Fruit fly (Drosophila melanogaster) whole organism, embryonic: Measurements from ENCODE around the gene Clc.

Source experiments
- Awh ChIP-seq: fragments of 200-800 bp; sonication (Bioruptor generic); IDR thresholded peaks from 2 replicates; pipeline ENCODE4, ENCODE4 v1.3.6; 2022; ENCODE audit warnings: missing biosample characterization, missing genetic modification characterization
- CG10274 ChIP-seq: fragments of 200-800 bp; sonication (Bioruptor generic); optimal IDR thresholded peaks from 3 replicates; lab custom pipeline; 2017; ENCODE audit warnings: missing biosample characterization, mild to moderate bottlenecking, missing genetic modification characterization
- CG11093 ChIP-seq: fragments of 200-800 bp; sonication (Bioruptor generic); IDR thresholded peaks from 3 replicates; pipeline ENCODE4 v1.3.6; 2022; ENCODE audit warnings: missing biosample characterization, missing genetic modification characterization
- CG11456 ChIP-seq: fragments of 200-800 bp; sonication (Bioruptor generic); IDR thresholded peaks from 3 replicates; pipeline ENCODE4 v1.3.6; 2022; ENCODE audit warnings: missing biosample characterization, missing genetic modification characterization
- CG12155 ChIP-seq: fragments of 200-800 bp; sonication (Bioruptor generic); optimal IDR thresholded peaks from 3 replicates; lab custom pipeline; 2016; ENCODE audit warnings: missing biosample characterization, missing genetic modification characterization
- CG12299 ChIP-seq: fragments of 200-800 bp; sonication (Bioruptor generic); optimal IDR thresholded peaks from 2 replicates; lab custom pipeline; 2018; ENCODE audit warnings: missing biosample characterization, mild to moderate bottlenecking, missing genetic modification characterization
- CG13123 ChIP-seq: fragments of 200-800 bp; sonication (Bioruptor generic); optimal IDR thresholded peaks from 2 replicates; lab custom pipeline; 2016; ENCODE audit warnings: missing biosample characterization, missing genetic modification characterization
- CG14710 ChIP-seq: fragments of 200-800 bp; sonication (Bioruptor generic); optimal IDR thresholded peaks from 3 replicates; lab custom pipeline; 2019; ENCODE audit warnings: missing biosample characterization, mild to moderate bottlenecking, missing genetic modification characterization, moderate library complexity
- CG16863 ChIP-seq: fragments of 200-800 bp; sonication (Bioruptor generic); optimal IDR thresholded peaks from 3 replicates; lab custom pipeline; 2016; ENCODE audit warnings: missing biosample characterization, missing genetic modification characterization
- CG17385 ChIP-seq: fragments of 200-800 bp; sonication (Bioruptor generic); optimal IDR thresholded peaks from 3 replicates; lab custom pipeline; 2018; ENCODE audit warnings: missing biosample characterization, mild to moderate bottlenecking, missing genetic modification characterization
- CG17568 ChIP-seq: fragments of 200-800 bp; sonication (Bioruptor generic); optimal IDR thresholded peaks from 2 replicates; lab custom pipeline; 2018; ENCODE audit warnings: missing biosample characterization, mild to moderate bottlenecking, missing genetic modification characterization, moderate library complexity
- CG18262 ChIP-seq: fragments of 200-800 bp; optimal IDR thresholded peaks from 3 replicates; lab custom pipeline; 2019; ENCODE audit warnings: missing biosample characterization, mild to moderate bottlenecking, missing genetic modification characterization, moderate library complexity
- CG2875 ChIP-seq: fragments of 200-800 bp; sonication (Bioruptor generic); optimal IDR thresholded peaks from 2 replicates; lab custom pipeline; 2017; ENCODE audit warnings: missing biosample characterization, mild to moderate bottlenecking, missing genetic modification characterization, missing genetic modification reagents
- CG3726 ChIP-seq: fragments of 200-800 bp; sonication (Bioruptor generic); IDR thresholded peaks from 3 replicates; pipeline ENCODE4, ENCODE4 v1.3.6; 2022; ENCODE audit warnings: missing biosample characterization, missing genetic modification characterization
- CG4360 ChIP-seq: fragments of 200-800 bp; sonication (Bioruptor generic); IDR thresholded peaks from 2 replicates; pipeline ENCODE4 v1.3.6; 2022; ENCODE audit warnings: missing biosample characterization, missing genetic modification characterization
- CG43689 ChIP-seq: fragments of 200-800 bp; sonication (Bioruptor generic); IDR thresholded peaks from 2 replicates; pipeline ENCODE4 v1.3.6; 2022; ENCODE audit warnings: missing biosample characterization, missing genetic modification characterization
- CG8281 ChIP-seq: fragments of 200-800 bp; sonication (Bioruptor generic); optimal IDR thresholded peaks from 2 replicates; lab custom pipeline; 2018; ENCODE audit warnings: missing biosample characterization, mild to moderate bottlenecking, missing genetic modification characterization, moderate library complexity
- CG9609 ChIP-seq: fragments of 200-800 bp; sonication (Bioruptor generic); optimal IDR thresholded peaks from 3 replicates; lab custom pipeline; 2016; ENCODE audit warnings: missing biosample characterization, missing genetic modification characterization
- CG9876 ChIP-seq: fragments of 200-800 bp; sonication (Bioruptor generic); optimal IDR thresholded peaks from 2 replicates; lab custom pipeline; 2016; ENCODE audit warnings: missing biosample characterization, missing genetic modification characterization
- Chrac-16 ChIP-seq: fragments of 200-800 bp; sonication (Bioruptor generic); optimal IDR thresholded peaks from 3 replicates; lab custom pipeline; 2016; ENCODE audit warnings: missing biosample characterization, missing genetic modification characterization
- CkIIα-i1 ChIP-seq: fragments of 200-800 bp; sonication (Bioruptor generic); IDR thresholded peaks from 2 replicates; pipeline ENCODE4 v1.3.6; 2022; ENCODE audit warnings: missing biosample characterization, missing genetic modification characterization
- D19B ChIP-seq: fragments of 200-800 bp; sonication (Bioruptor generic); optimal IDR thresholded peaks from 2 replicates; lab custom pipeline; 2017; ENCODE audit warnings: missing biosample characterization, mild to moderate bottlenecking, missing genetic modification characterization
- Deaf1 ChIP-seq: fragments of 200-800 bp; optimal IDR thresholded peaks from 3 replicates; lab custom pipeline; 2019; ENCODE audit warnings: missing biosample characterization, mild to moderate bottlenecking, missing genetic modification characterization, moderate library complexity
- Dref ChIP-seq: fragments of 200-800 bp; sonication (Bioruptor generic); IDR thresholded peaks from 2 replicates; pipeline ENCODE4 v1.3.6; 2022; ENCODE audit warnings: missing biosample characterization, missing genetic modification characterization
- Ets65A ChIP-seq: fragments of 200-800 bp; sonication (Bioruptor generic); peaks from one replicate; lab custom pipeline; 2016; ENCODE audit warnings: missing biosample characterization, missing genetic modification characterization
- Ets97D ChIP-seq: fragments of 200-800 bp; sonication (Bioruptor generic); optimal IDR thresholded peaks from 3 replicates; lab custom pipeline; 2016; ENCODE audit warnings: missing biosample characterization, missing genetic modification characterization
- HLH3B ChIP-seq: fragments of 200-800 bp; sonication (Bioruptor generic); IDR thresholded peaks from 2 replicates; pipeline ENCODE4 v1.3.6; 2022; ENCODE audit warnings: missing biosample characterization, missing genetic modification characterization
- NFAT ChIP-seq: fragments of 200-800 bp; sonication (Bioruptor generic); IDR thresholded peaks from 2 replicates; pipeline ENCODE4 v1.3.6; 2022; ENCODE audit warnings: missing biosample characterization, missing genetic modification characterization
- bowl ChIP-seq: fragments of 200-800 bp; sonication (Bioruptor generic); IDR thresholded peaks from 2 replicates; pipeline ENCODE4 v1.3.6; 2022; ENCODE audit warnings: missing biosample characterization, missing genetic modification characterization
- br ChIP-seq: fragments of >200 bp; optimal IDR thresholded peaks from 2 replicates; lab custom pipeline; 2017
- cg ChIP-seq: fragments of 200-800 bp; sonication (Bioruptor generic); optimal IDR thresholded peaks from 3 replicates; lab custom pipeline; 2019; ENCODE audit warnings: missing biosample characterization, mild to moderate bottlenecking, missing genetic modification characterization, moderate library complexity
- chn ChIP-seq: fragments of 200-800 bp; sonication (Bioruptor generic); optimal IDR thresholded peaks from 2 replicates; lab custom pipeline; 2016; ENCODE audit warnings: missing biosample characterization, missing genetic modification characterization
- dati ChIP-seq: fragments of 200-800 bp; sonication (Bioruptor generic); IDR thresholded peaks from 2 replicates; pipeline ENCODE4 v1.3.6; 2022; ENCODE audit warnings: missing biosample characterization, missing genetic modification characterization
- disco-r ChIP-seq: fragments of 200-800 bp; sonication (Bioruptor generic); optimal IDR thresholded peaks from 2 replicates; lab custom pipeline; 2016; ENCODE audit warnings: missing biosample characterization, missing genetic modification characterization
- ems ChIP-seq: fragments of 200-800 bp; sonication (Bioruptor generic); optimal IDR thresholded peaks from 3 replicates; lab custom pipeline; 2016; ENCODE audit warnings: missing biosample characterization, missing genetic modification characterization
- eyg ChIP-seq: fragments of 200-800 bp; sonication (Bioruptor generic); optimal IDR thresholded peaks from 3 replicates; lab custom pipeline; 2016; ENCODE audit warnings: missing biosample characterization, missing genetic modification characterization
- grau ChIP-seq: fragments of 200-800 bp; optimal IDR thresholded peaks from 3 replicates; lab custom pipeline; 2019; ENCODE audit warnings: missing biosample characterization, mild to moderate bottlenecking, missing genetic modification characterization, moderate library complexity
- gsb ChIP-seq: fragments of 200-800 bp; sonication (Bioruptor generic); IDR thresholded peaks from 2 replicates; pipeline ENCODE4 v1.3.6; 2022; ENCODE audit warnings: missing biosample characterization, missing genetic modification characterization
- kay ChIP-seq: fragments of 200-800 bp; sonication (Bioruptor generic); optimal IDR thresholded peaks from 2 replicates; lab custom pipeline; 2016; ENCODE audit warnings: missing biosample characterization, missing genetic modification characterization
- maf-S ChIP-seq: fragments of 200-800 bp; sonication (Bioruptor generic); optimal IDR thresholded peaks from 2 replicates; lab custom pipeline; 2016; ENCODE audit warnings: missing biosample characterization, missing genetic modification characterization
- nerfin-1 ChIP-seq: fragments of 200-800 bp; sonication (Bioruptor generic); optimal IDR thresholded peaks from 3 replicates; lab custom pipeline; 2019; ENCODE audit warnings: missing biosample characterization, mild to moderate bottlenecking, missing genetic modification characterization, moderate library complexity
- nom ChIP-seq: fragments of 200-800 bp; sonication (Bioruptor generic); optimal IDR thresholded peaks from 2 replicates; lab custom pipeline; 2017; ENCODE audit warnings: missing biosample characterization, missing genetic modification characterization, mild to moderate bottlenecking, moderate library complexity, missing genetic modification reagents
- odd ChIP-seq: fragments of 200-800 bp; sonication (Bioruptor generic); optimal IDR thresholded peaks from 2 replicates; lab custom pipeline; 2017; ENCODE audit warnings: missing biosample characterization, mild to moderate bottlenecking, missing genetic modification characterization
- pan ChIP-seq, 4 experiments: fragments of >200 bp in 3 of 4; fragments of 200-800 bp in 1 of 4; sonication (Bioruptor generic) in 1 of 4; optimal IDR thresholded peaks in 3 of 4; IDR thresholded peaks in 1 of 4; 2 replicates each; pipeline versions ENCODE4 v1.3.6 to Lab custom; 2017 to 2022; ENCODE audit warnings: missing biosample characterization in 2 of 4, missing genetic modification characterization in 2 of 4, mixed read lengths in 1 of 4
- pb ChIP-seq: fragments of 200-800 bp; sonication (Bioruptor generic); optimal IDR thresholded peaks from 3 replicates; lab custom pipeline; 2016; ENCODE audit warnings: missing biosample characterization, missing genetic modification characterization
- pita ChIP-seq: fragments of 200-800 bp; sonication (Bioruptor generic); optimal IDR thresholded peaks from 2 replicates; lab custom pipeline; 2017; ENCODE audit warnings: missing biosample characterization, mild to moderate bottlenecking, missing genetic modification characterization
- psq ChIP-seq: fragments of 200-800 bp; sonication (Bioruptor generic); optimal IDR thresholded peaks from 2 replicates; lab custom pipeline; 2017; ENCODE audit warnings: missing biosample characterization, missing genetic modification characterization
- pzg ChIP-seq: fragments of 200-800 bp; sonication (Bioruptor generic); optimal IDR thresholded peaks from 3 replicates; lab custom pipeline; 2018; ENCODE audit warnings: missing biosample characterization, mild to moderate bottlenecking, missing genetic modification characterization, moderate library complexity
- salm ChIP-seq: fragments of 200-800 bp; sonication (Bioruptor generic); optimal IDR thresholded peaks from 2 replicates; lab custom pipeline; 2018; ENCODE audit warnings: missing biosample characterization, mild to moderate bottlenecking, missing genetic modification characterization
- stc ChIP-seq: fragments of 200-800 bp; sonication (Bioruptor generic); IDR thresholded peaks from 2 replicates; pipeline ENCODE4 v1.3.6; 2022; ENCODE audit warnings: missing biosample characterization, missing genetic modification characterization
- vfl ChIP-seq: fragments of 200-800 bp; sonication (Bioruptor generic); optimal IDR thresholded peaks from 2 replicates; lab custom pipeline; 2016; ENCODE audit warnings: missing biosample characterization, missing genetic modification characterization
- wek ChIP-seq: fragments of 200-800 bp; sonication (Bioruptor generic); optimal IDR thresholded peaks from 3 replicates; lab custom pipeline; 2018; ENCODE audit warnings: missing biosample characterization, mild to moderate bottlenecking, missing genetic modification characterization, moderate library complexity

The Clc gene

DNA sequence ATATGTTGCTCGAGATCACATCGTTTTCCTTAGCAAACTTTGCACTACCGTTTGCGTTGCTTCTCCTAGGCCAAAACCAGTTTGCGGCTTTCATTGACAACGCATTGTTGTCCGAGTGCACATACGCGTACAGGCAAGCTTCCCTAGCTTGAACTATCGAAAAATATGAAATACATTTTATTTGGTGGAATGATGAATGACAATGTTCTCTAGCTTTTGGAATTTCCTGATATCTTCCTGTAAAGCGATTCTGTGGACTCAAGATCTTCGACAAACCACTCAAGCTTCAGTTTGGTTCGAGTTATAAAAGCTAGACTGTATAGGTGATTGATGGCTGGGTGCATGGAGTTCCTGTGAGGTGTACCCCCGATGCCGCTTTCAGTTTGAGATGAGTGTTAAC is 45.0 kb upstream of the Clc start (continued):
- TF ChIP-seq Dref (GFP tag; lab: Robert Waterston, UW) = no peak
- TF ChIP-seq CG11456 (GFP tag; lab: Robert Waterston, UW) = 0 out of 3 replicates have a peak, but pooled peaks have one; percentile 50
- no peak for TF ChIP-seq cg (GFP tag; lab: Kevin White, UChicago)
- TF ChIP-seq CG12299 (tag; lab: Kevin White, UChicago) = no peak
- TF ChIP-seq vfl (GFP tag; lab: Kevin White, UChicago) = no peak
- TF ChIP-seq CG12155 (GFP tag; lab: Kevin White, UChicago) = no peak
- peak; percentile 69; the same call in 1 of the 2 replicates for TF ChIP-seq HLH3B (GFP tag; lab: Robert Waterston, UW)
- TF ChIP-seq bowl (GFP tag; lab: Robert Waterston, UW) = no peak
- TF ChIP-seq salm (tag; lab: Kevin White, UChicago) = peak; percentile 56
- TF ChIP-seq CG11093 (GFP tag; lab: Robert Waterston, UW) = peak; percentile 58; the same call in 1 of the 3 replicates
- TF ChIP-seq Ets65A (GFP tag; lab: Kevin White, UChicago) = peak; percentile 55
- no peak for TF ChIP-seq nerfin-1 (tag; lab: Kevin White, UChicago)
- TF ChIP-seq CG17385 = peak; percentile 57
- TF ChIP-seq br (lab: Kevin White, UChicago) = no peak
- no peak for TF ChIP-seq eyg (GFP tag; lab: Kevin White, UChicago)
- peak; percentile 76; the same call in 1 of the 2 replicates for TF ChIP-seq stc (GFP tag; lab: Robert Waterston, UW)
- peak; percentile 53 for TF ChIP-seq CG16863
- peak; percentile 58; the same call in 1 of the 2 replicates for TF ChIP-seq Awh
- no peak for TF ChIP-seq CG10274 (GFP tag; lab: Kevin White, UChicago)
- peak; percentile 42 for TF ChIP-seq pb (GFP tag; lab: Kevin White, UChicago)
- TF ChIP-seq Ets97D (GFP tag; lab: Kevin White, UChicago) = no peak
- no peak for TF ChIP-seq CG9609 (GFP tag; lab: Kevin White, UChicago)
- no peak for TF ChIP-seq pan (optimal IDR thresholded peaks at IDR 0.05; lab: Kevin White, UChicago)
- peak in 1 of 2 experiments; percentile 81 for TF ChIP-seq pan (GFP tag; optimal IDR thresholded peaks at IDR 0.05 in 1 of 2, IDR thresholded peaks at IDR 0.05 in 1 of 2)
- no peak for TF ChIP-seq pzg (GFP tag; lab: Kevin White, UChicago)
- TF ChIP-seq NFAT (GFP tag; lab: Robert Waterston, UW) = peak; percentile 31; the same call in 1 of the 2 replicates
- no peak for TF ChIP-seq CG13123 (GFP tag; lab: Kevin White, UChicago)
- no peak for TF ChIP-seq CG9876 (GFP tag; lab: Kevin White, UChicago)
- TF ChIP-seq CG2875 (GFP tag; lab: Kevin White, UChicago) = no peak
- peak; percentile 54 for TF ChIP-seq ems
- TF ChIP-seq gsb = no peak
- no peak for TF ChIP-seq wek
- TF ChIP-seq CG4360 (GFP tag; lab: Robert Waterston, UW) = 0 out of 2 replicates have a peak, but pooled peaks have one; percentile 24
- TF ChIP-seq CG17568 (GFP tag; lab: Kevin White, UChicago) = no peak
- peak; percentile 77 for TF ChIP-seq CG18262 (tag; lab: Kevin White, UChicago)
- TF ChIP-seq Chrac-16 (GFP tag; lab: Kevin White, UChicago) = peak; percentile 2
- TF ChIP-seq CG3726 = peak; percentile 23; the same call in 1 of the 3 replicates
- peak; percentile 6 for TF ChIP-seq kay
- TF ChIP-seq odd = no peak
- peak; percentile 40 for TF ChIP-seq chn (GFP tag; lab: Kevin White, UChicago)
- no peak for TF ChIP-seq psq (GFP tag; lab: Kevin White, UChicago)
- no peak for TF ChIP-seq pita (GFP tag; lab: Kevin White, UChicago)
- TF ChIP-seq CG14710 (tag; lab: Kevin White, UChicago) = peak; percentile 53
- peak; percentile 57; the same call in 1 of the 2 replicates for TF ChIP-seq dati (GFP tag; lab: Robert Waterston, UW)
- no peak for TF ChIP-seq CG8281 (tag; lab: Kevin White, UChicago)
- TF ChIP-seq D19B (GFP tag; lab: Kevin White, UChicago) = no peak
- peak; percentile 95 for TF ChIP-seq grau (tag; lab: Kevin White, UChicago)
- peak; percentile 59 for TF ChIP-seq nom
- peak; percentile 21 for TF ChIP-seq maf-S (GFP tag; lab: Kevin White, UChicago)
- TF ChIP-seq disco-r (GFP tag; lab: Kevin White, UChicago) = no peak
- no peak for TF ChIP-seq CkIIα-i1 (GFP tag; lab: Robert Waterston, UW)
- TF ChIP-seq CG43689 = no peak
- TF ChIP-seq Deaf1 (tag; lab: Kevin White, UChicago) = peak; percentile 14
